Fruit fly (Drosophila melanogaster): ENCODE measurements around the gene Tie.

Gene Tie

dm6 chr3L:4546650-4547049 is 14.7 kb upstream of the Tie start (continued):
- TF ChIP-seq nmo (GFP tag; optimal IDR thresholded peaks at IDR 0.05): peak; percentile 80
- peak in 1 of 2 experiments; percentile 14 for TF ChIP-seq Pdp1 (GFP tag; optimal IDR thresholded peaks at IDR 0.05)
- peak; percentile 40; the same call in 1 of the 2 replicates for TF ChIP-seq Nf-YA (GFP tag; IDR thresholded peaks at IDR 0.05)
- TF ChIP-seq CG14667 (GFP tag; IDR thresholded peaks at IDR 0.05): peak; percentile 50
- TF ChIP-seq MBD-R2 (GFP tag; IDR thresholded peaks at IDR 0.05): 0 out of 2 replicates have a peak, but pooled peaks have one; percentile 17
- no peak for TF ChIP-seq Hmr (GFP tag; optimal IDR thresholded peaks at IDR 0.05)
- TF ChIP-seq Spps (tag; optimal IDR thresholded peaks at IDR 0.05): peak; percentile 74
- TF ChIP-seq stc (GFP tag; IDR thresholded peaks at IDR 0.05): peak; percentile 45; the same call in 1 of the 2 replicates
- peak; percentile 3 for TF ChIP-seq cwo (GFP tag; optimal IDR thresholded peaks at IDR 0.05)
- no peak for TF ChIP-seq Atf6 (GFP tag; IDR thresholded peaks at IDR 0.05)
- peak; percentile 86 for TF ChIP-seq ara (GFP tag; IDR thresholded peaks at IDR 0.05)
- TF ChIP-seq CG31224 (GFP tag; IDR thresholded peaks at IDR 0.05): no peak
- peak; percentile 64 for TF ChIP-seq nom (GFP tag; optimal IDR thresholded peaks at IDR 0.05)
- TF ChIP-seq bcd (GFP tag; optimal IDR thresholded peaks at IDR 0.05): peak; percentile 35
- TF ChIP-seq CG8388 (GFP tag; optimal IDR thresholded peaks at IDR 0.05): peak; percentile 77
- no peak for TF ChIP-seq CG10565 (GFP tag; optimal IDR thresholded peaks at IDR 0.05)
- TF ChIP-seq CG15073 (GFP tag; optimal IDR thresholded peaks at IDR 0.05): no peak
- TF ChIP-seq CG4730 (GFP tag; IDR thresholded peaks at IDR 0.05): 0 out of 2 replicates have a peak, but pooled peaks have one; percentile 34
- TF ChIP-seq Bteb2 (GFP tag; optimal IDR thresholded peaks at IDR 0.05): no peak
- TF ChIP-seq jing (GFP tag; optimal IDR thresholded peaks at IDR 0.05): peak; percentile 24
- peak; percentile 42 for TF ChIP-seq stwl (tag; optimal IDR thresholded peaks at IDR 0.05)
- peak; percentile 53 for TF ChIP-seq CG10654 (GFP tag; optimal IDR thresholded peaks at IDR 0.05)
- no peak for TF ChIP-seq CG1832 (GFP tag; optimal IDR thresholded peaks at IDR 0.05)
- peak; percentile 59 for TF ChIP-seq CG7556 (GFP tag; optimal IDR thresholded peaks at IDR 0.05)
- no peak for TF ChIP-seq Sin3A (optimal IDR thresholded peaks at IDR 0.05)
- peak; percentile 53 for TF ChIP-seq Oli (tag; optimal IDR thresholded peaks at IDR 0.05)
- TF ChIP-seq E2f2 (GFP tag; IDR thresholded peaks at IDR 0.05): peak; percentile 40; the same call in 1 of the 2 replicates
- 0 out of 2 replicates have a peak, but pooled peaks have one; percentile 25 for TF ChIP-seq CG11696 (GFP tag; IDR thresholded peaks at IDR 0.05)
- TF ChIP-seq kni (GFP tag; optimal IDR thresholded peaks at IDR 0.05): no peak
- TF ChIP-seq gce (GFP tag; IDR thresholded peaks at IDR 0.05): no peak
- TF ChIP-seq CG15011 (GFP tag; optimal IDR thresholded peaks at IDR 0.05): peak; percentile 26
- TF ChIP-seq H15 (GFP tag; IDR thresholded peaks at IDR 0.05): 0 out of 3 replicates have a peak, but pooled peaks have one; percentile 15
- no peak for TF ChIP-seq tgo (GFP tag; IDR thresholded peaks at IDR 0.05)
- TF ChIP-seq ac (GFP tag; optimal IDR thresholded peaks at IDR 0.05): peak; percentile 55
- no peak for TF ChIP-seq pan (optimal IDR thresholded peaks at IDR 0.05)
- TF ChIP-seq pan (GFP tag; optimal IDR thresholded peaks at IDR 0.05 in 1 of 2, IDR thresholded peaks at IDR 0.05 in 1 of 2): peak in 1 of 2 experiments; percentile 52
- peak; percentile 81 for TF ChIP-seq gsb-n (tag; optimal IDR thresholded peaks at IDR 0.05)
- peak; percentile 30 for TF ChIP-seq Kr (GFP tag; optimal IDR thresholded peaks at IDR 0.05)
- TF ChIP-seq Drgx (GFP tag; IDR thresholded peaks at IDR 0.05): peak; percentile 92
- peak; percentile 56 for TF ChIP-seq CG18599 (GFP tag; optimal IDR thresholded peaks at IDR 0.05)
- no peak for TF ChIP-seq nerfin-2 (GFP tag; IDR thresholded peaks at IDR 0.05; ENCODE audit: partially characterized antibody)
- TF ChIP-seq CG11560 (tag; IDR thresholded peaks at IDR 0.05): 0 out of 3 replicates have a peak, but pooled peaks have one; percentile 8
- TF ChIP-seq Myb (GFP tag; optimal IDR thresholded peaks at IDR 0.05): no peak
- TF ChIP-seq Awh (GFP tag; IDR thresholded peaks at IDR 0.05): no peak
- TF ChIP-seq abd-A (tag; optimal IDR thresholded peaks at IDR 0.05): no peak
- TF ChIP-seq Lhr (GFP tag; optimal IDR thresholded peaks at IDR 0.05): no peak
- peak; percentile 74 for TF ChIP-seq unpg (GFP tag; optimal IDR thresholded peaks at IDR 0.05)
- TF ChIP-seq CG7271 (tag; optimal IDR thresholded peaks at IDR 0.05): peak; percentile 29
- peak; percentile 70; the same call in 1 of the 2 replicates for TF ChIP-seq Ptx1 (GFP tag; IDR thresholded peaks at IDR 0.05)
- peak; percentile 30 for TF ChIP-seq lbe (GFP tag; optimal IDR thresholded peaks at IDR 0.05)
- no peak for TF ChIP-seq Oaz (GFP tag; IDR thresholded peaks at IDR 0.05)

Data from whole organism, embryonic.